Worm (Caenorhabditis elegans) whole organism, young adult: ENCODE data around the gene W07A12.4.
A peak's percentile ranks its signal among the peaks of the same experiment; 100 is the strongest.

ENCODE experiments used
- ceh-27 ChIP-seq: fragments of 200-800 bp; sonication (Bioruptor generic); optimal IDR thresholded peaks from 2 replicates; lab custom pipeline; 2018; ENCODE audit warnings: mild to moderate bottlenecking, missing genetic modification characterization, moderate library complexity, missing compliant biosample characterization
- egl-18 ChIP-seq: fragments of 200-800 bp; sonication (Bioruptor generic); IDR thresholded peaks from 2 replicates; pipeline ENCODE4 v1.3.6; 2022; ENCODE audit warnings: missing genetic modification reagents, missing genetic modification characterization, missing compliant biosample characterization
- egl-44 ChIP-seq: fragments of 200-800 bp; sonication (Bioruptor generic); IDR thresholded peaks from 2 replicates; pipeline ENCODE4 v1.3.6; 2022; ENCODE audit warnings: missing genetic modification reagents, missing genetic modification characterization, missing compliant biosample characterization
- let-607 ChIP-seq, 2 experiments: fragments of 200-800 bp in 1 of 2; sonication (Bioruptor generic) in 1 of 2; sonication (generic microtip) in 1 of 2; optimal IDR thresholded peaks; 2 replicates each; lab custom pipeline; 2016 to 2018; ENCODE audit warnings: mild to moderate bottlenecking in 2 of 2, missing compliant biosample characterization in 2 of 2, missing genetic modification characterization in 2 of 2, moderate library complexity in 2 of 2, missing genotype in 1 of 2
- pha-4 ChIP-seq: fragments of 150-350 bp; sonication (generic microtip); optimal IDR thresholded peaks from 2 replicates; lab custom pipeline; 2014; ENCODE audit warnings: missing biosample characterization, missing genetic modification reagents, missing genetic modification characterization
- snpc-4 ChIP-seq, 5 experiments: fragments of 150-350 bp in 1 of 5; sonication (generic microtip) in 4 of 5; optimal IDR thresholded peaks; 2 replicates each; lab custom pipeline; 2014 to 2018; ENCODE audit warnings: missing genetic modification characterization in 5 of 5, missing biosample characterization in 3 of 5, antibody characterized with exemption in 2 of 5, mild to moderate bottlenecking in 2 of 5, missing compliant biosample characterization in 2 of 5, missing genotype in 2 of 5, moderate library complexity in 2 of 5, missing genetic modification reagents in 1 of 5
- unc-62 ChIP-seq: fragments of 150-350 bp; optimal IDR thresholded peaks from 2 replicates; lab custom pipeline; 2014; ENCODE audit warnings: missing biosample characterization, missing genetic modification reagents, missing genetic modification characterization

DNA sequence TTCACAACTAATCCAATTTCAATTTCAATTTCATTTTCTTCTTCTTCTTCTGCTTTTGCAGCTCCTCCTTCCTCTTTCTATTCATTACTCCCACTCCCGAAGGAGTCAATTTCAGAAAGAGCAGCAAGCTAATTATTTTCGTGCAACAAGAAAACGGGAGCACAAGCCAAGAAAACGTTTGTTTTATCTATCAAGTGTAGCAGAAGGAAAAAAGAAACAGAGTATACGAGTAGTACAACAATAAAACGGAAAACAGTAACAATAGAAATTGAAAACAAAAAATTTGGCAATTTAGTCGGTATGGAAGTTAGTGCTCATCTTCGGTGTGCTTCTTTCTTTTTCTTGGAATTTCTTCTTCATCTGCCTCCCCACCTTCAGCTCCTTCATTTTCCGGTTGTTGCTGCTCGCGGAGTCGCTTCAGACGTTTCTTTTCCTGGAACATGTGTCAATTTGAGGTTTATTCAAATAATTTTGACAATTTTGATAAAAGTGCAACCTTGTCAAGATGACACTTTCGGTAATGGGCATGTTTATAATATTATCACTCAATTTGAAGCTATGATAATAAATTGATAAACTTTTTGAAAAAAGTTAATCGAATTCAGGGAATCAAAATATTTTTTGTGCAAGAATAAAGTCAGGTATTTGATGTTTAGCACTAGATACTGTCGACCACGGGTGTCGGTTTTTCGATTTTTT is 19.9 kb downstream of the W07A12.4 start, which contains the start of gene W07A12.8:
- TF ChIP-seq unc-62 (GFP tag; lab: Kevin White, UChicago) = peak; percentile 5
- TF ChIP-seq pha-4 = no peak
- no peak for TF ChIP-seq egl-44 (GFP tag; lab: Robert Waterston, UW)
- no peak for TF ChIP-seq egl-18
- no peak for TF ChIP-seq snpc-4 (GFP tag; optimal IDR thresholded peaks at IDR 0.05; lab: Kevin White, UChicago)
- no peak for TF ChIP-seq snpc-4 (tag; optimal IDR thresholded peaks at IDR 0.05; lab: Kevin White, UChicago)
- TF ChIP-seq let-607 (tag; optimal IDR thresholded peaks at IDR 0.05; lab: Kevin White, UChicago) = no peak
- TF ChIP-seq ceh-27 = no peak
